Fruit fly (Drosophila melanogaster) whole organism, embryonic: Measurements from ENCODE around the gene alphaTub84B.

Source experiments
- ATbp ChIP-seq: fragments of 200-800 bp; sonication (Bioruptor generic); optimal IDR thresholded peaks from 2 replicates; lab custom pipeline; 2017; ENCODE audit warnings: missing biosample characterization, mild to moderate bottlenecking, missing genetic modification characterization, missing genetic modification reagents
- Abd-B ChIP-seq: fragments of 200-800 bp; sonication (Bioruptor generic); optimal IDR thresholded peaks from 2 replicates; lab custom pipeline; 2018; ENCODE audit warnings: missing biosample characterization, mild to moderate bottlenecking, missing genetic modification characterization, moderate library complexity
- Adf1 ChIP-seq: fragments of 200-800 bp; sonication (Bioruptor generic); IDR thresholded peaks from 2 replicates; pipeline ENCODE4 v1.3.6; 2022; ENCODE audit warnings: missing biosample characterization, missing genetic modification characterization
- CG10654 ChIP-seq: fragments of 200-800 bp; sonication (Bioruptor generic); optimal IDR thresholded peaks from 2 replicates; lab custom pipeline; 2016; ENCODE audit warnings: missing biosample characterization, missing genetic modification characterization
- CG11504 ChIP-seq: fragments of 200-800 bp; sonication (Bioruptor generic); optimal IDR thresholded peaks from 3 replicates; lab custom pipeline; 2019; ENCODE audit warnings: missing biosample characterization, mild to moderate bottlenecking, missing genetic modification characterization, moderate library complexity
- CG12391 ChIP-seq: fragments of 200-800 bp; sonication (Bioruptor generic); optimal IDR thresholded peaks from 3 replicates; lab custom pipeline; 2018; ENCODE audit warnings: missing biosample characterization, mild to moderate bottlenecking, missing genetic modification characterization, moderate library complexity
- CG14050 ChIP-seq: fragments of 200-800 bp; sonication (Bioruptor generic); IDR thresholded peaks from 3 replicates; pipeline ENCODE4 v1.3.6; 2022; ENCODE audit warnings: missing biosample characterization, missing genetic modification characterization
- CG14710 ChIP-seq: fragments of 200-800 bp; sonication (Bioruptor generic); optimal IDR thresholded peaks from 3 replicates; lab custom pipeline; 2019; ENCODE audit warnings: missing biosample characterization, mild to moderate bottlenecking, missing genetic modification characterization, moderate library complexity
- CG15514 ChIP-seq: fragments of 200-800 bp; sonication (Bioruptor generic); optimal IDR thresholded peaks from 3 replicates; lab custom pipeline; 2017; ENCODE audit warnings: missing biosample characterization, missing genetic modification characterization, mild to moderate bottlenecking, moderate library complexity, missing genetic modification reagents
- CG15601 ChIP-seq: fragments of 200-800 bp; sonication (Bioruptor generic); optimal IDR thresholded peaks from 3 replicates; lab custom pipeline; 2019; ENCODE audit warnings: missing biosample characterization, mild to moderate bottlenecking, missing genetic modification characterization, moderate library complexity
- CG3065 ChIP-seq: fragments of 200-800 bp; sonication (Bioruptor generic); optimal IDR thresholded peaks from 2 replicates; lab custom pipeline; 2016; ENCODE audit warnings: missing biosample characterization, missing genetic modification characterization
- CG31441 ChIP-seq: fragments of 200-800 bp; sonication (Bioruptor generic); IDR thresholded peaks from 2 replicates; pipeline ENCODE4 v1.3.6; 2022; ENCODE audit warnings: missing biosample characterization, missing genetic modification characterization
- CG3281 ChIP-seq: fragments of 200-800 bp; sonication (Bioruptor generic); optimal IDR thresholded peaks from 3 replicates; lab custom pipeline; 2017; ENCODE audit warnings: missing biosample characterization, mild to moderate bottlenecking, missing genetic modification characterization
- CG3995 ChIP-seq: fragments of 200-800 bp; sonication (Bioruptor generic); optimal IDR thresholded peaks from 3 replicates; lab custom pipeline; 2016; ENCODE audit warnings: missing biosample characterization, missing genetic modification characterization
- CG9797 ChIP-seq: fragments of 200-800 bp; sonication (Bioruptor generic); optimal IDR thresholded peaks from 3 replicates; lab custom pipeline; 2018; ENCODE audit warnings: missing biosample characterization, mild to moderate bottlenecking, missing genetic modification characterization
- CHES-1-like ChIP-seq: fragments of 200-800 bp; sonication (Bioruptor generic); optimal IDR thresholded peaks from 2 replicates; lab custom pipeline; 2016; ENCODE audit warnings: missing biosample characterization, missing genetic modification characterization
- Deaf1 ChIP-seq: fragments of 200-800 bp; optimal IDR thresholded peaks from 3 replicates; lab custom pipeline; 2019; ENCODE audit warnings: missing biosample characterization, mild to moderate bottlenecking, missing genetic modification characterization, moderate library complexity
- E2f2 ChIP-seq: fragments of 200-800 bp; sonication (Bioruptor generic); IDR thresholded peaks from 2 replicates; pipeline ENCODE4 v1.3.6; 2022; ENCODE audit warnings: missing biosample characterization, missing genetic modification characterization
- Eip74EF ChIP-seq, 2 experiments: fragments of 200-800 bp in 1 of 2; fragments of >200 bp in 1 of 2; sonication (Bioruptor generic) in 1 of 2; optimal IDR thresholded peaks; 2 replicates each; lab custom pipeline; 2017 to 2019; ENCODE audit warnings: missing biosample characterization in 2 of 2, missing genetic modification characterization in 2 of 2, mild to moderate bottlenecking in 1 of 2, moderate library complexity in 1 of 2
- HLH4C ChIP-seq: fragments of 200-800 bp; sonication (Bioruptor generic); IDR thresholded peaks from 3 replicates; pipeline ENCODE4 v1.3.6; 2022; ENCODE audit warnings: missing biosample characterization, missing genetic modification characterization; ENCODE audit not compliant: partially characterized antibody
- Hr51 ChIP-seq, 2 experiments: fragments of 200-800 bp; sonication (Bioruptor generic); optimal IDR thresholded peaks; 2 replicates in 1 of 2; 3 replicates in 1 of 2; lab custom pipeline; 2016 to 2018; ENCODE audit warnings: missing biosample characterization in 2 of 2, missing genetic modification characterization in 2 of 2, mild to moderate bottlenecking in 1 of 2, moderate library complexity in 1 of 2
- Hsf ChIP-seq: fragments of 200-800 bp; sonication (Bioruptor generic); optimal IDR thresholded peaks from 3 replicates; lab custom pipeline; 2016; ENCODE audit warnings: missing biosample characterization, missing genetic modification characterization
- Lhr ChIP-seq: fragments of 200-800 bp; sonication (Bioruptor generic); optimal IDR thresholded peaks from 3 replicates; lab custom pipeline; 2017; ENCODE audit warnings: mild to moderate bottlenecking, missing biosample characterization, missing genetic modification reagents, missing genetic modification characterization
- Myb ChIP-seq: fragments of 200-800 bp; sonication (Bioruptor generic); optimal IDR thresholded peaks from 2 replicates; lab custom pipeline; 2016; ENCODE audit warnings: missing biosample characterization, missing genetic modification characterization
- Pdp1 ChIP-seq, 2 experiments: fragments of 200-800 bp; sonication (Bioruptor generic); optimal IDR thresholded peaks; 3 replicates each; lab custom pipeline; 2016; ENCODE audit warnings: missing biosample characterization in 2 of 2, missing genetic modification characterization in 2 of 2, mild to moderate bottlenecking in 1 of 2, moderate library complexity in 1 of 2
- Stat92E ChIP-seq, 3 experiments: fragments of >200 bp in 2 of 3; fragments of 200-800 bp in 1 of 3; sonication (Bioruptor generic) in 1 of 3; optimal IDR thresholded peaks; 2 replicates each; lab custom pipeline; 2017 to 2019; ENCODE audit warnings: missing biosample characterization in 3 of 3, missing genetic modification characterization in 3 of 3, mild to moderate bottlenecking in 1 of 3, moderate library complexity in 1 of 3
- YL-1 ChIP-seq: fragments of 200-800 bp; sonication (Bioruptor generic); optimal IDR thresholded peaks from 3 replicates; lab custom pipeline; 2017; ENCODE audit warnings: missing biosample characterization, mild to moderate bottlenecking, missing genetic modification characterization
- ac ChIP-seq: fragments of 200-800 bp; sonication (Bioruptor generic); optimal IDR thresholded peaks from 3 replicates; lab custom pipeline; 2017; ENCODE audit warnings: missing biosample characterization, mild to moderate bottlenecking, missing genetic modification characterization
- amos ChIP-seq: fragments of 200-800 bp; sonication (Bioruptor generic); IDR thresholded peaks from 2 replicates; pipeline ENCODE4 v1.3.6; 2022; ENCODE audit warnings: missing biosample characterization, missing genetic modification characterization; ENCODE audit not compliant: partially characterized antibody
- bbx ChIP-seq: fragments of 200-800 bp; sonication (Bioruptor generic); IDR thresholded peaks from 2 replicates; pipeline ENCODE4 v1.3.6; 2022; ENCODE audit warnings: missing biosample characterization, missing genetic modification characterization; ENCODE audit not compliant: partially characterized antibody
- cg ChIP-seq: fragments of 200-800 bp; sonication (Bioruptor generic); optimal IDR thresholded peaks from 3 replicates; lab custom pipeline; 2019; ENCODE audit warnings: missing biosample characterization, mild to moderate bottlenecking, missing genetic modification characterization, moderate library complexity
- dm ChIP-seq: fragments of 200-800 bp; sonication (Bioruptor generic); optimal IDR thresholded peaks from 3 replicates; lab custom pipeline; 2016; ENCODE audit warnings: missing biosample characterization, missing genetic modification characterization
- ewg ChIP-seq: fragments of 200-800 bp; sonication (Bioruptor generic); optimal IDR thresholded peaks from 3 replicates; lab custom pipeline; 2017; ENCODE audit warnings: mild to moderate bottlenecking, missing biosample characterization, missing genetic modification reagents, missing genetic modification characterization
- gem ChIP-seq: fragments of 200-800 bp; sonication (Bioruptor generic); optimal IDR thresholded peaks from 2 replicates; lab custom pipeline; 2019; ENCODE audit warnings: missing biosample characterization, mild to moderate bottlenecking, missing genetic modification characterization, moderate library complexity
- grn ChIP-seq: fragments of 200-800 bp; sonication (Bioruptor generic); optimal IDR thresholded peaks from 3 replicates; lab custom pipeline; 2017; ENCODE audit warnings: missing biosample characterization, missing genetic modification characterization
- gsb-n ChIP-seq: fragments of 200-800 bp; sonication (Bioruptor generic); optimal IDR thresholded peaks from 3 replicates; lab custom pipeline; 2018; ENCODE audit warnings: missing biosample characterization, mild to moderate bottlenecking, missing genetic modification characterization
- ind ChIP-seq: fragments of 200-800 bp; sonication (Bioruptor generic); optimal IDR thresholded peaks from 3 replicates; lab custom pipeline; 2016; ENCODE audit warnings: missing biosample characterization, missing genetic modification characterization
- insv ChIP-seq, 2 experiments: fragments of 200-800 bp; sonication (Bioruptor generic); optimal IDR thresholded peaks; 3 replicates each; lab custom pipeline; 2016 to 2018; ENCODE audit warnings: missing biosample characterization in 2 of 2, missing genetic modification characterization in 2 of 2
- kah ChIP-seq: fragments of 200-800 bp; sonication (Bioruptor generic); optimal IDR thresholded peaks from 2 replicates; lab custom pipeline; 2018; ENCODE audit warnings: missing biosample characterization, mild to moderate bottlenecking, missing genetic modification characterization
- lola ChIP-seq, 3 experiments: fragments of >200 bp in 2 of 3; fragments of 200-800 bp in 1 of 3; sonication (Bioruptor generic) in 1 of 3; optimal IDR thresholded peaks; 2 replicates each; lab custom pipeline; 2017 to 2019; ENCODE audit warnings: missing biosample characterization in 3 of 3, missing genetic modification characterization in 3 of 3, mild to moderate bottlenecking in 1 of 3, moderate library complexity in 1 of 3
- luna ChIP-seq: fragments of 200-800 bp; sonication (Bioruptor generic); optimal IDR thresholded peaks from 2 replicates; lab custom pipeline; 2016; ENCODE audit warnings: missing biosample characterization, missing genetic modification characterization
- nerfin-1 ChIP-seq: fragments of 200-800 bp; sonication (Bioruptor generic); optimal IDR thresholded peaks from 3 replicates; lab custom pipeline; 2019; ENCODE audit warnings: missing biosample characterization, mild to moderate bottlenecking, missing genetic modification characterization, moderate library complexity
- nmo ChIP-seq: fragments of 200-800 bp; sonication (Bioruptor generic); optimal IDR thresholded peaks from 2 replicates; lab custom pipeline; 2018; ENCODE audit warnings: missing biosample characterization, mild to moderate bottlenecking, missing genetic modification characterization, moderate library complexity
- pho ChIP-seq: fragments of 200-800 bp; sonication (Bioruptor generic); optimal IDR thresholded peaks from 2 replicates; lab custom pipeline; 2016; ENCODE audit warnings: missing biosample characterization, missing genetic modification characterization
- sd ChIP-seq: fragments of 200-800 bp; sonication (Bioruptor generic); optimal IDR thresholded peaks from 3 replicates; lab custom pipeline; 2018; ENCODE audit warnings: missing biosample characterization, mild to moderate bottlenecking, missing genetic modification characterization, moderate library complexity
- sug ChIP-seq: fragments of 200-800 bp; optimal IDR thresholded peaks from 2 replicates; lab custom pipeline; 2019; ENCODE audit warnings: missing biosample characterization, mild to moderate bottlenecking, missing genetic modification characterization, moderate library complexity

Gene alphaTub84B

dm6 chr3R:7074297-7075114 lies 11.9 kb upstream of the alphaTub84B start, which contains the start of the genes Ufl1 and CG1943 (continued):
- peak; percentile 25 for TF ChIP-seq CG12391 (tag; lab: Kevin White, UChicago)
- TF ChIP-seq CG3065 (GFP tag; lab: Kevin White, UChicago) = no peak
- peak; percentile 49 for TF ChIP-seq CG15514
- no peak for TF ChIP-seq ind (GFP tag; lab: Kevin White, UChicago)
- TF ChIP-seq pho (GFP tag; lab: Kevin White, UChicago) = peak; percentile 20
- peak; percentile 43 for TF ChIP-seq sug
- TF ChIP-seq CG15601 (tag; lab: Kevin White, UChicago) = peak; percentile 96
- peak; percentile 38 for TF ChIP-seq ac (GFP tag; lab: Kevin White, UChicago)
- TF ChIP-seq Myb (GFP tag; lab: Kevin White, UChicago) = peak; percentile 96
- peak; percentile 98 for TF ChIP-seq grn (GFP tag; lab: Kevin White, UChicago)
- TF ChIP-seq nerfin-1 (tag; lab: Kevin White, UChicago) = peak; percentile 99
- peak in 1 of 2 experiments; percentile 55 for TF ChIP-seq Pdp1 (GFP tag; optimal IDR thresholded peaks at IDR 0.05; lab: Kevin White, UChicago)
- no peak for TF ChIP-seq CG31441 (GFP tag; lab: Robert Waterston, UW)
- peak; percentile 74 for TF ChIP-seq ewg (GFP tag; lab: Kevin White, UChicago)
- no peak for TF ChIP-seq Abd-B (GFP tag; lab: Kevin White, UChicago)
- peak; percentile 21 for TF ChIP-seq CG11504 (tag; lab: Kevin White, UChicago)
- no peak for TF ChIP-seq amos (GFP tag; lab: Robert Waterston, UW)
- peak in 1 of 3 experiments; percentile 14 for TF ChIP-seq lola (GFP tag; optimal IDR thresholded peaks at IDR 0.05; lab: Kevin White, UChicago)
- TF ChIP-seq Hr51 (GFP tag; optimal IDR thresholded peaks at IDR 0.05; lab: Kevin White, UChicago) = peak in 1 of 2 experiments; percentile 2
- TF ChIP-seq HLH4C (GFP tag; lab: Robert Waterston, UW) = no peak
- peak; percentile 65 for TF ChIP-seq nmo (GFP tag; lab: Kevin White, UChicago)
- peak in 1 of 2 experiments; percentile 62 for TF ChIP-seq Eip74EF (GFP tag; optimal IDR thresholded peaks at IDR 0.05; lab: Kevin White, UChicago)
- peak; percentile 86 for TF ChIP-seq sd (tag; lab: Kevin White, UChicago)
- no peak for TF ChIP-seq Deaf1 (tag; lab: Kevin White, UChicago)
- TF ChIP-seq gem (tag; lab: Kevin White, UChicago) = peak; percentile 22
- peak; percentile 69 for TF ChIP-seq dm (GFP tag; lab: Kevin White, UChicago)
- TF ChIP-seq Adf1 = no peak
- peak in 1 of 3 experiments; percentile 44 for TF ChIP-seq Stat92E (GFP tag; optimal IDR thresholded peaks at IDR 0.05; lab: Kevin White, UChicago)
- TF ChIP-seq CG3995 (GFP tag; lab: Kevin White, UChicago) = peak; percentile 92
- peak; percentile 94 for TF ChIP-seq CG14710
- peak; percentile 92 for TF ChIP-seq CG9797 (GFP tag; lab: Kevin White, UChicago)
- TF ChIP-seq CG14050 = no peak
- peak; percentile 73 for TF ChIP-seq kah (GFP tag; lab: Kevin White, UChicago)
- TF ChIP-seq cg (GFP tag; lab: Kevin White, UChicago) = peak; percentile 78
- TF ChIP-seq luna (GFP tag; lab: Kevin White, UChicago) = no peak
- no peak for TF ChIP-seq CG10654
- peak; percentile 92 for TF ChIP-seq Lhr (GFP tag; lab: Kevin White, UChicago)
- no peak for TF ChIP-seq E2f2 (GFP tag; lab: Robert Waterston, UW)
- TF ChIP-seq CHES-1-like = peak; percentile 71
- peak in 1 of 2 experiments; percentile 31 for TF ChIP-seq insv (GFP tag; optimal IDR thresholded peaks at IDR 0.05; lab: Kevin White, UChicago)
- no peak for TF ChIP-seq bbx (GFP tag; lab: Robert Waterston, UW)
- TF ChIP-seq CG3281 (GFP tag; lab: Kevin White, UChicago) = no peak
- TF ChIP-seq ATbp (GFP tag; lab: Kevin White, UChicago) = peak; percentile 2
- TF ChIP-seq gsb-n (tag; lab: Kevin White, UChicago) = no peak
- peak; percentile 69 for TF ChIP-seq YL-1
- TF ChIP-seq Hsf (GFP tag; lab: Kevin White, UChicago) = peak; percentile 19
